Fruit fly (Drosophila melanogaster) whole organism, embryonic: ENCODE data around the gene CG14232.

ENCODE experiments used
- Aef1 ChIP-seq: fragments of 200-800 bp; sonication (Bioruptor generic); IDR thresholded peaks from 3 replicates; pipeline ENCODE4 v1.3.6; 2022; ENCODE audit warnings: missing biosample characterization, missing genetic modification characterization
- Atf3 ChIP-seq: fragments of 200-800 bp; sonication (Bioruptor generic); optimal IDR thresholded peaks from 3 replicates; lab custom pipeline; 2016; ENCODE audit warnings: missing biosample characterization, missing genetic modification characterization
- CG10959 ChIP-seq: fragments of 200-800 bp; sonication (Bioruptor generic); IDR thresholded peaks from 2 replicates; pipeline ENCODE4 v1.3.6; 2022; ENCODE audit warnings: missing biosample characterization, missing genetic modification characterization
- CG11247 ChIP-seq: fragments of 200-800 bp; sonication (Bioruptor generic); IDR thresholded peaks from 2 replicates; pipeline ENCODE4 v1.3.6; 2022; ENCODE audit warnings: missing biosample characterization, missing genetic modification characterization
- CG11504 ChIP-seq: fragments of 200-800 bp; sonication (Bioruptor generic); optimal IDR thresholded peaks from 3 replicates; lab custom pipeline; 2019; ENCODE audit warnings: missing biosample characterization, mild to moderate bottlenecking, missing genetic modification characterization, moderate library complexity
- CG14860 ChIP-seq: fragments of 200-800 bp; sonication (Bioruptor generic); IDR thresholded peaks from 3 replicates; pipeline ENCODE4 v1.3.6; 2022; ENCODE audit warnings: missing biosample characterization, missing genetic modification characterization; ENCODE audit not compliant: partially characterized antibody
- CG15601 ChIP-seq: fragments of 200-800 bp; sonication (Bioruptor generic); optimal IDR thresholded peaks from 3 replicates; lab custom pipeline; 2019; ENCODE audit warnings: missing biosample characterization, mild to moderate bottlenecking, missing genetic modification characterization, moderate library complexity
- CG17186 ChIP-seq: fragments of 200-800 bp; sonication (Bioruptor generic); optimal IDR thresholded peaks from 3 replicates; lab custom pipeline; 2017; ENCODE audit warnings: missing biosample characterization, missing genetic modification reagents, missing genetic modification characterization
- CG17912 ChIP-seq: fragments of 200-800 bp; sonication (Bioruptor generic); optimal IDR thresholded peaks from 2 replicates; lab custom pipeline; 2018; ENCODE audit warnings: missing biosample characterization, mild to moderate bottlenecking, missing genetic modification characterization
- CG1832 ChIP-seq: fragments of 200-800 bp; sonication (Bioruptor generic); optimal IDR thresholded peaks from 2 replicates; lab custom pipeline; 2017; ENCODE audit warnings: missing biosample characterization, mild to moderate bottlenecking, missing genetic modification characterization, inconsistent platforms
- CG2116 ChIP-seq: fragments of 200-800 bp; sonication (Bioruptor generic); optimal IDR thresholded peaks from 3 replicates; lab custom pipeline; 2018; ENCODE audit warnings: missing biosample characterization, mild to moderate bottlenecking, missing genetic modification characterization
- CG32767 ChIP-seq: fragments of 200-800 bp; sonication (Bioruptor generic); IDR thresholded peaks from 2 replicates; pipeline ENCODE4 v1.3.6; 2022; ENCODE audit warnings: missing biosample characterization, missing genetic modification characterization
- CG6272 ChIP-seq: fragments of 200-800 bp; sonication (Bioruptor generic); IDR thresholded peaks from 2 replicates; pipeline ENCODE4 v1.3.6; 2022; ENCODE audit warnings: missing biosample characterization, missing genetic modification characterization
- CG7987 ChIP-seq: fragments of 200-800 bp; sonication (Bioruptor generic); optimal IDR thresholded peaks from 2 replicates; lab custom pipeline; 2018; ENCODE audit warnings: missing biosample characterization, mild to moderate bottlenecking, missing genetic modification characterization, moderate library complexity
- CG8924 ChIP-seq: fragments of 200-800 bp; optimal IDR thresholded peaks from 3 replicates; lab custom pipeline; 2019; ENCODE audit warnings: missing biosample characterization, mild to moderate bottlenecking, missing genetic modification characterization, moderate library complexity
- CG8944 ChIP-seq: fragments of 200-800 bp; sonication (Bioruptor generic); optimal IDR thresholded peaks from 3 replicates; lab custom pipeline; 2016; ENCODE audit warnings: missing biosample characterization, missing genetic modification characterization
- CG9932 ChIP-seq: fragments of 200-800 bp; sonication (Bioruptor generic); IDR thresholded peaks from 2 replicates; pipeline ENCODE4 v1.3.6; 2022; ENCODE audit warnings: missing biosample characterization, missing genetic modification characterization
- Hr39 ChIP-seq: fragments of >200 bp; optimal IDR thresholded peaks from 2 replicates; lab custom pipeline; 2017
- Lpt ChIP-seq: fragments of >200 bp; optimal IDR thresholded peaks from 2 replicates; lab custom pipeline; 2018; ENCODE audit warnings: missing biosample characterization, missing genetic modification characterization
- Oaz ChIP-seq: fragments of 200-800 bp; sonication (Bioruptor generic); IDR thresholded peaks from 2 replicates; pipeline ENCODE4 v1.3.6; 2022; ENCODE audit warnings: missing biosample characterization, missing genetic modification characterization
- Pdp1 ChIP-seq, 2 experiments: fragments of 200-800 bp; sonication (Bioruptor generic); optimal IDR thresholded peaks; 3 replicates each; lab custom pipeline; 2016; ENCODE audit warnings: missing biosample characterization in 2 of 2, missing genetic modification characterization in 2 of 2, mild to moderate bottlenecking in 1 of 2, moderate library complexity in 1 of 2
- Scr ChIP-seq: fragments of 200-800 bp; sonication (Bioruptor generic); IDR thresholded peaks from 2 replicates; pipeline ENCODE4 v1.3.6; 2022; ENCODE audit warnings: missing biosample characterization, missing genetic modification characterization; ENCODE audit not compliant: partially characterized antibody
- Xbp1 ChIP-seq: fragments of 200-800 bp; sonication (Bioruptor generic); optimal IDR thresholded peaks from 3 replicates; lab custom pipeline; 2016; ENCODE audit warnings: missing biosample characterization, mild to moderate bottlenecking, missing genetic modification characterization
- amos ChIP-seq: fragments of 200-800 bp; sonication (Bioruptor generic); IDR thresholded peaks from 2 replicates; pipeline ENCODE4 v1.3.6; 2022; ENCODE audit warnings: missing biosample characterization, missing genetic modification characterization; ENCODE audit not compliant: partially characterized antibody
- ap ChIP-seq: fragments of 200-800 bp; sonication (Bioruptor generic); IDR thresholded peaks from 2 replicates; pipeline ENCODE4 v1.3.6; 2022; ENCODE audit warnings: missing biosample characterization, missing genetic modification characterization
- bsh ChIP-seq, 2 experiments: fragments of 200-800 bp; sonication (Bioruptor generic); optimal IDR thresholded peaks; 2 replicates each; lab custom pipeline; 2017 to 2018; ENCODE audit warnings: mild to moderate bottlenecking in 2 of 2, missing biosample characterization in 2 of 2, missing genetic modification characterization in 2 of 2, moderate library complexity in 1 of 2
- btn ChIP-seq: fragments of 200-800 bp; sonication (Bioruptor generic); optimal IDR thresholded peaks from 2 replicates; lab custom pipeline; 2016; ENCODE audit warnings: missing biosample characterization, missing genetic modification characterization
- dimm ChIP-seq: fragments of 200-800 bp; sonication (Bioruptor generic); IDR thresholded peaks from 2 replicates; pipeline ENCODE4 v1.3.6; 2022; ENCODE audit warnings: missing biosample characterization, missing genetic modification characterization
- dysf ChIP-seq: fragments of 200-800 bp; sonication (Bioruptor generic); IDR thresholded peaks from 3 replicates; pipeline ENCODE4 v1.3.6; 2022; ENCODE audit warnings: missing biosample characterization, missing genetic modification characterization
- gfzf ChIP-seq: fragments of 200-800 bp; sonication (Bioruptor generic); optimal IDR thresholded peaks from 2 replicates; lab custom pipeline; 2016; ENCODE audit warnings: missing biosample characterization, mild to moderate bottlenecking, missing genetic modification characterization, moderate library complexity
- grn ChIP-seq: fragments of 200-800 bp; sonication (Bioruptor generic); optimal IDR thresholded peaks from 3 replicates; lab custom pipeline; 2017; ENCODE audit warnings: missing biosample characterization, missing genetic modification characterization
- gt ChIP-seq: fragments of 200-800 bp; sonication (Bioruptor generic); IDR thresholded peaks from 2 replicates; pipeline ENCODE4 v1.3.6; 2022; ENCODE audit warnings: missing biosample characterization, missing genetic modification characterization
- lov ChIP-seq, 2 experiments: fragments of 200-800 bp in 1 of 2; fragments of >200 bp in 1 of 2; sonication (Bioruptor generic) in 1 of 2; IDR thresholded peaks in 1 of 2; optimal IDR thresholded peaks in 1 of 2; 2 replicates in 1 of 2; 3 replicates in 1 of 2; pipeline versions ENCODE4 v1.3.6 to Lab custom; 2017 to 2022; ENCODE audit warnings: missing biosample characterization in 1 of 2, missing genetic modification characterization in 1 of 2
- maf-S ChIP-seq: fragments of 200-800 bp; sonication (Bioruptor generic); optimal IDR thresholded peaks from 2 replicates; lab custom pipeline; 2016; ENCODE audit warnings: missing biosample characterization, missing genetic modification characterization
- mirr ChIP-seq: fragments of 200-800 bp; sonication (Bioruptor generic); optimal IDR thresholded peaks from 3 replicates; lab custom pipeline; 2018; ENCODE audit warnings: missing biosample characterization, mild to moderate bottlenecking, missing genetic modification characterization
- nau ChIP-seq: fragments of 200-800 bp; sonication (Bioruptor generic); optimal IDR thresholded peaks from 3 replicates; lab custom pipeline; 2017; ENCODE audit warnings: missing biosample characterization, mild to moderate bottlenecking, missing genetic modification characterization, missing genetic modification reagents
- onecut ChIP-seq: fragments of 200-800 bp; sonication (Bioruptor generic); IDR thresholded peaks from 2 replicates; pipeline ENCODE4 v1.3.6; 2022; ENCODE audit warnings: missing biosample characterization, missing genetic modification characterization
- otp ChIP-seq: fragments of 200-800 bp; sonication (Bioruptor generic); IDR thresholded peaks from 3 replicates; pipeline ENCODE4, ENCODE4 v1.3.6; 2022; ENCODE audit warnings: missing biosample characterization, missing genetic modification characterization
- pb ChIP-seq: fragments of 200-800 bp; sonication (Bioruptor generic); optimal IDR thresholded peaks from 3 replicates; lab custom pipeline; 2016; ENCODE audit warnings: missing biosample characterization, missing genetic modification characterization
- peb ChIP-seq: fragments of 200-800 bp; sonication (Bioruptor generic); IDR thresholded peaks from 2 replicates; pipeline ENCODE4 v1.3.6; 2022; ENCODE audit warnings: missing biosample characterization, missing genetic modification characterization
- pros ChIP-seq: fragments of 200-800 bp; sonication (Bioruptor generic); optimal IDR thresholded peaks from 3 replicates; lab custom pipeline; 2019; ENCODE audit warnings: missing biosample characterization, mild to moderate bottlenecking, missing genetic modification characterization, moderate library complexity
- salm ChIP-seq: fragments of 200-800 bp; sonication (Bioruptor generic); optimal IDR thresholded peaks from 2 replicates; lab custom pipeline; 2018; ENCODE audit warnings: missing biosample characterization, mild to moderate bottlenecking, missing genetic modification characterization
- stwl ChIP-seq: fragments of 200-800 bp; sonication (Bioruptor generic); optimal IDR thresholded peaks from 3 replicates; lab custom pipeline; 2018; ENCODE audit warnings: missing biosample characterization, mild to moderate bottlenecking, missing genetic modification characterization, moderate library complexity
- sug ChIP-seq: fragments of 200-800 bp; optimal IDR thresholded peaks from 2 replicates; lab custom pipeline; 2019; ENCODE audit warnings: missing biosample characterization, mild to moderate bottlenecking, missing genetic modification characterization, moderate library complexity
- tio ChIP-seq: fragments of 200-800 bp; sonication (Bioruptor generic); optimal IDR thresholded peaks from 2 replicates; lab custom pipeline; 2017; ENCODE audit warnings: missing biosample characterization, missing genetic modification characterization, inconsistent platforms
- tll ChIP-seq, 2 experiments: fragments of 200-800 bp in 1 of 2; fragments of >200 bp in 1 of 2; sonication (Bioruptor generic) in 1 of 2; optimal IDR thresholded peaks; 2 replicates each; lab custom pipeline; 2017 to 2019; ENCODE audit warnings: missing biosample characterization in 2 of 2, missing genetic modification characterization in 2 of 2, mild to moderate bottlenecking in 1 of 2, moderate library complexity in 1 of 2
- trh ChIP-seq: fragments of 200-800 bp; sonication (Bioruptor generic); optimal IDR thresholded peaks from 2 replicates; lab custom pipeline; 2016; ENCODE audit warnings: missing biosample characterization, missing genetic modification characterization
- unc-4 ChIP-seq: fragments of 200-800 bp; sonication (Bioruptor generic); IDR thresholded peaks from 2 replicates; pipeline ENCODE4 v1.3.6; 2022; ENCODE audit warnings: missing biosample characterization, missing genetic modification characterization; ENCODE audit not compliant: partially characterized antibody
- vnd ChIP-seq: fragments of 200-800 bp; sonication (Bioruptor generic); IDR thresholded peaks from 3 replicates; pipeline ENCODE4 v1.3.6; 2022; ENCODE audit warnings: missing biosample characterization, missing genetic modification characterization; ENCODE audit not compliant: partially characterized antibody
- zfh2 ChIP-seq: fragments of 200-800 bp; sonication (Bioruptor generic); optimal IDR thresholded peaks from 2 replicates; lab custom pipeline; 2016; ENCODE audit warnings: missing biosample characterization, missing genetic modification characterization

The CG14232 gene

dm6 chrX:19668405-19668804 lies 35.7 kb downstream of the CG14232 start (continued):
- TF ChIP-seq dimm (GFP tag; lab: Robert Waterston, UW) (peak; percentile 93), trh (GFP tag; lab: Kevin White, UChicago) (peak; percentile 93), grn (GFP tag; lab: Kevin White, UChicago) (peak; percentile 87), zfh2 (GFP tag; lab: Kevin White, UChicago) (peak; percentile 98), onecut (GFP tag; lab: Robert Waterston, UW) (peak; percentile 96), lov (optimal IDR thresholded peaks at IDR 0.05; lab: Kevin White, UChicago) (no peak), lov (GFP tag; IDR thresholded peaks at IDR 0.05; lab: Robert Waterston, UW) (peak; percentile 95), CG32767 (GFP tag; lab: Robert Waterston, UW) (peak; percentile 88), CG14860 (no peak), bsh (GFP tag; optimal IDR thresholded peaks at IDR 0.05; lab: Kevin White, UChicago) (peak; percentile 97 to 98), CG17186 (GFP tag; lab: Kevin White, UChicago) (peak; percentile 64), maf-S (GFP tag; lab: Kevin White, UChicago) (peak; percentile 97), sug (tag; lab: Kevin White, UChicago) (peak; percentile 94), Hr39 (lab: Kevin White, UChicago) (no peak), Aef1 (GFP tag; lab: Robert Waterston, UW) (peak; percentile 93), CG17912 (GFP tag; lab: Kevin White, UChicago) (peak; percentile 96), peb (GFP tag; lab: Robert Waterston, UW) (peak; percentile 88), ap (GFP tag; lab: Robert Waterston, UW) (peak; percentile 91), dysf (GFP tag; lab: Robert Waterston, UW) (peak; percentile 95), Lpt (GFP tag; lab: Kevin White, UChicago) (no peak), CG9932 (peak; percentile 97), CG11247 (GFP tag; lab: Robert Waterston, UW) (peak; percentile 93), gt (GFP tag; lab: Robert Waterston, UW) (peak; percentile 86), Scr (GFP tag; lab: Robert Waterston, UW) (no peak), CG7987 (peak; percentile 86), CG8944 (GFP tag; lab: Kevin White, UChicago) (peak; percentile 98), CG10959 (GFP tag; lab: Robert Waterston, UW) (peak; percentile 97), CG6272 (GFP tag; lab: Robert Waterston, UW) (peak; percentile 88), CG2116 (GFP tag; lab: Kevin White, UChicago) (peak; percentile 74), mirr (GFP tag; lab: Kevin White, UChicago) (peak; percentile 86), tll (GFP tag; optimal IDR thresholded peaks at IDR 0.05; lab: Kevin White, UChicago) (peak in 1 of 2 experiments; percentile 1), stwl (tag; lab: Kevin White, UChicago) (peak; percentile 59), nau (GFP tag; lab: Kevin White, UChicago) (no peak), CG8924 (peak; percentile 94), salm (tag; lab: Kevin White, UChicago) (peak; percentile 94), Xbp1 (GFP tag; lab: Kevin White, UChicago) (peak; percentile 98), Atf3 (GFP tag; lab: Kevin White, UChicago) (peak; percentile 97), pros (GFP tag; lab: Kevin White, UChicago) (peak; percentile 99), CG11504 (tag; lab: Kevin White, UChicago) (peak; percentile 95), amos (GFP tag; lab: Robert Waterston, UW) (no peak), CG1832 (peak; percentile 13), unc-4 (no peak), pb (GFP tag; lab: Kevin White, UChicago) (peak; percentile 96), otp (GFP tag; lab: Robert Waterston, UW) (peak; percentile 96), vnd (GFP tag; lab: Robert Waterston, UW) (no peak), btn (GFP tag; lab: Kevin White, UChicago) (peak; percentile 89), Oaz (peak; percentile 92), CG15601 (peak; percentile 95), tio (GFP tag; lab: Kevin White, UChicago) (peak; percentile 96), Pdp1 (GFP tag; optimal IDR thresholded peaks at IDR 0.05; lab: Kevin White, UChicago) (peak; percentile 96 to 98), gfzf (GFP tag; lab: Kevin White, UChicago) (peak; percentile 14)
